Worm (Caenorhabditis elegans): ENCODE data around the gene srg-42.

DNA sequence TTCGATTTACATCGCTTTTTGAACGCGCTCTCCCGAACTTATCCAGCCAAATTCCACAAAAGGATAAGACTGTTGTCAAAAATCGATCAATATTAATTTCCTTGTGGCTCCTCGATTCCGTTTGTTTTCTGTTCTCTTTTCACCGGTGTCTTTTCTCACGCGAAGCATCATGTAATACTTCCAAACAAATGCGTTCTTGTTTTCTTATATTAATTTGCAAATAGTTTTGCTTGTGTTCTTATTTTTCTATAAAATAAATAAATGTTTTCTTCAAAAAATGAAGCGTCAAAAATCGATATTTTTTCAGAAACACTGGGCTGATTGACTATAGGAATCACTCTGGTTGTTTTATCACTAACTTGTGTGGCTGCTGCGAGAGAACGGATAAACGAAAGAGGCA lies 44.2 kb downstream of the srg-42 start, which contains the start of gene math-33:
- no peak for TF ChIP-seq dao-5 (tag; optimal IDR thresholded peaks at IDR 0.05)
- no peak for TF ChIP-seq W03F9.2 (tag; optimal IDR thresholded peaks at IDR 0.05)

Measured in whole organism, L4/young adult.